Fruit fly (Drosophila melanogaster): ENCODE results near the gene rump.

rump gene

dm6 chr3R:9513052-9513420 lies 2.9 kb upstream of the rump start, which contains the start of the genes Ras85D and Rlb1 (continued):
- peak; percentile 78 for TF ChIP-seq NfI (GFP tag; optimal IDR thresholded peaks at IDR 0.05)
- TF ChIP-seq CG13424 (tag; optimal IDR thresholded peaks at IDR 0.05): peak; percentile 82
- peak in 1 of 2 experiments; percentile 56 for TF ChIP-seq bsh (GFP tag; optimal IDR thresholded peaks at IDR 0.05)
- TF ChIP-seq Mes4 (GFP tag; optimal IDR thresholded peaks at IDR 0.05): peak; percentile 51
- no peak for TF ChIP-seq gsb-n (tag; optimal IDR thresholded peaks at IDR 0.05)
- peak; percentile 39 for TF ChIP-seq slp2 (GFP tag; optimal IDR thresholded peaks at IDR 0.05)
- TF ChIP-seq gro (GFP tag; optimal IDR thresholded peaks at IDR 0.05): peak; percentile 90
- TF ChIP-seq ro (GFP tag; IDR thresholded peaks at IDR 0.05): no peak
- TF ChIP-seq CG10209 (GFP tag; optimal IDR thresholded peaks at IDR 0.05): peak; percentile 37
- peak; percentile 35 for TF ChIP-seq CG6683 (GFP tag; optimal IDR thresholded peaks at IDR 0.05)
- peak; percentile 28 for TF ChIP-seq CG6765 (GFP tag; optimal IDR thresholded peaks at IDR 0.05)
- peak; percentile 94 for TF ChIP-seq HmgD (GFP tag; optimal IDR thresholded peaks at IDR 0.05)
- TF ChIP-seq wor (GFP tag; IDR thresholded peaks at IDR 0.05): no peak
- TF ChIP-seq sens (GFP tag): peak; percentile 94
- peak; percentile 79 for TF ChIP-seq CG9876 (GFP tag; optimal IDR thresholded peaks at IDR 0.05)
- TF ChIP-seq Stat92E (GFP tag; optimal IDR thresholded peaks at IDR 0.05): peak in 1 of 3 experiments; percentile 53
- TF ChIP-seq E2f2 (GFP tag; IDR thresholded peaks at IDR 0.05): no peak
- peak; percentile 88 for TF ChIP-seq lilli (GFP tag; optimal IDR thresholded peaks at IDR 0.05)
- TF ChIP-seq CG31388 (GFP tag; optimal IDR thresholded peaks at IDR 0.05): no peak
- TF ChIP-seq Atf-2 (GFP tag; optimal IDR thresholded peaks at IDR 0.05): peak; percentile 74
- TF ChIP-seq Camta (GFP tag; optimal IDR thresholded peaks at IDR 0.05): peak; percentile 74
- TF ChIP-seq trem (tag; optimal IDR thresholded peaks at IDR 0.05): peak; percentile 79
- TF ChIP-seq CG4854 (GFP tag; optimal IDR thresholded peaks at IDR 0.05): peak; percentile 66
- TF ChIP-seq CG9817 (tag; optimal IDR thresholded peaks at IDR 0.05): peak; percentile 89
- peak; percentile 25 for TF ChIP-seq cato (GFP tag; optimal IDR thresholded peaks at IDR 0.05; ENCODE audit: borderline replicate concordance)
- TF ChIP-seq ham (GFP tag; IDR thresholded peaks at IDR 0.05): no peak
- TF ChIP-seq trh (GFP tag; optimal IDR thresholded peaks at IDR 0.05): peak; percentile 35
- peak; percentile 89 for TF ChIP-seq CG2120 (GFP tag; optimal IDR thresholded peaks at IDR 0.05)
- TF ChIP-seq lola (GFP tag; optimal IDR thresholded peaks at IDR 0.05): peak in 1 of 3 experiments; percentile 57
- TF ChIP-seq Taf1 (GFP tag; IDR thresholded peaks at IDR 0.05): no peak
- TF ChIP-seq CG13894 (tag; optimal IDR thresholded peaks at IDR 0.05): peak; percentile 81
- TF ChIP-seq aop (GFP tag; IDR thresholded peaks at IDR 0.05): no peak
- no peak for TF ChIP-seq bcd (GFP tag; optimal IDR thresholded peaks at IDR 0.05)
- TF ChIP-seq CG12155 (GFP tag; optimal IDR thresholded peaks at IDR 0.05): peak; percentile 75
- TF ChIP-seq Aef1 (GFP tag; IDR thresholded peaks at IDR 0.05): no peak
- TF ChIP-seq repo (GFP tag; optimal IDR thresholded peaks at IDR 0.05): peak; percentile 72
- peak; percentile 77 for TF ChIP-seq gem (tag; optimal IDR thresholded peaks at IDR 0.05)
- TF ChIP-seq Side (GFP tag; optimal IDR thresholded peaks at IDR 0.05): peak; percentile 78
- peak; percentile 61 for TF ChIP-seq CG10979 (tag; optimal IDR thresholded peaks at IDR 0.05)
- TF ChIP-seq CG15514 (GFP tag; optimal IDR thresholded peaks at IDR 0.05): peak; percentile 75
- TF ChIP-seq tap (tag; optimal IDR thresholded peaks at IDR 0.05): peak; percentile 13
- peak; percentile 17 for TF ChIP-seq Elba2 (GFP tag; optimal IDR thresholded peaks at IDR 0.05)
- TF ChIP-seq CG1647 (GFP tag; optimal IDR thresholded peaks at IDR 0.05): peak; percentile 80
- no peak for TF ChIP-seq ranshi (GFP tag; IDR thresholded peaks at IDR 0.05)
- no peak for TF ChIP-seq C15 (GFP tag; IDR thresholded peaks at IDR 0.05)
- peak; percentile 56 for TF ChIP-seq PHDP (tag; optimal IDR thresholded peaks at IDR 0.05)
- no peak for TF ChIP-seq so (GFP tag; IDR thresholded peaks at IDR 0.05)
- TF ChIP-seq CG1529 (GFP tag; optimal IDR thresholded peaks at IDR 0.05): no peak
- no peak for TF ChIP-seq toy (GFP tag; IDR thresholded peaks at IDR 0.05)
- TF ChIP-seq jumu (GFP tag; optimal IDR thresholded peaks at IDR 0.05): peak; percentile 83
- TF ChIP-seq vfl (GFP tag; optimal IDR thresholded peaks at IDR 0.05): peak; percentile 63
